Worm (Caenorhabditis elegans): ENCODE results near the gene aco-1.

- TF ChIP-seq somi-1 (GFP tag; optimal IDR thresholded peaks at IDR 0.05) (no peak), athp-1 (tag; optimal IDR thresholded peaks at IDR 0.05) (no peak), attf-3 (GFP tag; conservative IDR thresholded peaks at IDR 0.05) (no peak), F49E8.2 (tag; optimal IDR thresholded peaks at IDR 0.05; ENCODE audit: insufficient read depth) (no peak), snpc-4 (GFP tag; optimal IDR thresholded peaks at IDR 0.05) (no peak), snpc-4 (tag; optimal IDR thresholded peaks at IDR 0.05) (no peak), nfya-1 (tag; optimal IDR thresholded peaks at IDR 0.05; ENCODE audit: borderline replicate concordance, insufficient read depth) (no peak), akir-1 (GFP tag; optimal IDR thresholded peaks at IDR 0.05) (no peak), dpff-1 (tag; optimal IDR thresholded peaks at IDR 0.05) (no peak), ZK185.1 (tag; optimal IDR thresholded peaks at IDR 0.05; ENCODE audit: poor library complexity, severe bottlenecking) (no peak), hlh-12 (tag; optimal IDR thresholded peaks at IDR 0.05) (no peak), unc-130 (GFP tag; optimal IDR thresholded peaks at IDR 0.05) (no peak)
Observed at ce11 chrX:11328710-11329109, 11.0 kb upstream of the aco-1 start.

Measured in whole organism, young adult.